Worm (Caenorhabditis elegans): Measurements from ENCODE around the gene F45E1.4.

DNA sequence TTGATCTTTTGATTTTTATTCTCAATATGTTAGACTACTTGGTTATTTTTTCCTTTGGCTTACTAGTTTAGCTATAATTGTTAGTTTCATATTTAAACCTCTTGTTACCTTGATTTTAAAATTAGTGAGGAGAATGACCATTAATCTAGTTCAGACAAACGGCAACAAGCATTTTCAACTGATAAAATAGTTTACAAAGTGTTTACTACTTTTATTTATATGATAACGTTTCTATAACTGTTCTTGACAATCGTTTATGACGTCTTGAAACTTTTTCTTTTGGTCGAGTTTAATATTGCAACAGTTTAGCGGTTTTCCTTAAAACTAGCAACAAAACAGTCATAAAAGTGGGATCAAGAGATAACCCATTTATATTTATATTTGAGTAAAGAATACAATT lies 10.0 kb upstream of the F45E1.4 start:
- no peak for TF ChIP-seq skn-1 (tag; optimal IDR thresholded peaks at IDR 0.05)
- TF ChIP-seq nhr-77 (tag; optimal IDR thresholded peaks at IDR 0.05): no peak
- TF ChIP-seq elt-1 (tag; optimal IDR thresholded peaks at IDR 0.05): no peak
- no peak for TF ChIP-seq zag-1 (tag; optimal IDR thresholded peaks at IDR 0.05)
- no peak for TF ChIP-seq unc-62 (GFP tag; optimal IDR thresholded peaks at IDR 0.05)
- TF ChIP-seq mab-5 (tag; optimal IDR thresholded peaks at IDR 0.05): no peak
- TF ChIP-seq nhr-12 (tag; optimal IDR thresholded peaks at IDR 0.05): no peak
- TF ChIP-seq fos-1 (tag; optimal IDR thresholded peaks at IDR 0.05): peak; percentile 13
